Worm (Caenorhabditis elegans) whole organism, young adult: ENCODE results near the gene F59A1.16.

Source experiments
- Y56A3A.18 ChIP-seq: fragments of 200-800 bp; sonication (Bioruptor generic); IDR thresholded peaks from 2 replicates; pipeline ENCODE4 v1.3.6; 2022; ENCODE audit warnings: missing genetic modification reagents, missing genetic modification characterization, missing compliant biosample characterization
- ama-1 ChIP-seq, 3 experiments: fragments of 150-350 bp in 1 of 3; sonication (generic microtip) in 2 of 3; optimal IDR thresholded peaks; 2 replicates each; lab custom pipeline; 2014 to 2018; ENCODE audit warnings: missing biosample characterization in 2 of 3, missing genetic modification characterization in 2 of 3, missing genetic modification reagents in 2 of 3
- cebp-1 ChIP-seq, 2 experiments: fragments of 200-800 bp in 1 of 2; sonication (Bioruptor generic) in 1 of 2; sonication (generic microtip) in 1 of 2; IDR thresholded peaks in 1 of 2; optimal IDR thresholded peaks in 1 of 2; 2 replicates each; pipeline versions ENCODE4 v1.3.6 to Lab custom; 2017 to 2022; ENCODE audit warnings: missing compliant biosample characterization in 2 of 2, missing genetic modification characterization in 2 of 2, mild to moderate bottlenecking in 1 of 2, missing genetic modification reagents in 1 of 2, moderate library complexity in 1 of 2
- lag-1 ChIP-seq: fragments of 200-800 bp; sonication (Bioruptor generic); IDR thresholded peaks from 2 replicates; pipeline ENCODE4 v1.3.6; 2022; ENCODE audit warnings: missing genetic modification reagents, missing genetic modification characterization, missing compliant biosample characterization

ce11 chrV:17728757-17729156 is 44.0 kb upstream of the F59A1.16 start:
- TF ChIP-seq cebp-1 (GFP tag; IDR thresholded peaks at IDR 0.05; lab: Robert Waterston, UW) = no peak
- no peak for TF ChIP-seq cebp-1 (tag; optimal IDR thresholded peaks at IDR 0.05; lab: Kevin White, UChicago)
- no peak for TF ChIP-seq ama-1 (optimal IDR thresholded peaks at IDR 0.05; lab: Kevin White, UChicago)
- TF ChIP-seq ama-1 (GFP tag; optimal IDR thresholded peaks at IDR 0.05; lab: Kevin White, UChicago) = no peak
- no peak for TF ChIP-seq lag-1 (GFP tag; lab: Robert Waterston, UW)
- no peak for TF ChIP-seq Y56A3A.18 (GFP tag; lab: Robert Waterston, UW)
